Worm (Caenorhabditis elegans): ENCODE data around the gene C01G6.9.

Gene C01G6.9

DNA sequence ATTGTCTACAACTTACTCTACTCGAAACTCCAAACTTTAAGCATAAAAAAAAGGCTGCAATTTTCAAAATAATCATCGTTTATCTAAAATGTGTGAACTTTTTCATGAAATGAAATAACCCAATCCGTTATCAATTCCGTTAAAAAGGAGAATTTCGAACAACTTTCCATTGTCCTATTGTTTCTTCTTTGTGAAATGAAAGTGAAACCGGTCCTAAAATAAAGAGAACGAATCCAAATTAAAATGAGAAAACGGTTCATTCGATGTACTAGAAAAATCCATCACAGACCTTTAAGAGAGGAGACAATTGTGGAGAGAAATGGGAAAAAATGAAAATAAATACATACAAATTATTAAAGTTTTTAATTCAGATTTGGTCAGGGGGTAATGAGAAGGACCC lies at the start of gene C01G6.9:
TSS of gene C01G6.9 (minus strand) at position 141 of the 400 bp plus-strand sequence.
- no peak for TF ChIP-seq lin-13 (GFP tag; optimal IDR thresholded peaks at IDR 0.05)
- TF ChIP-seq ZK546.5 (tag; optimal IDR thresholded peaks at IDR 0.05) = no peak
- no peak for TF ChIP-seq F10B5.3 (tag; optimal IDR thresholded peaks at IDR 0.05)
- no peak for TF ChIP-seq nhr-76 (tag; optimal IDR thresholded peaks at IDR 0.05)
- TF ChIP-seq T20F7.1 (GFP tag; optimal IDR thresholded peaks at IDR 0.05) = no peak
- no peak for TF ChIP-seq rbr-2 (tag; optimal IDR thresholded peaks at IDR 0.05)
- no peak for TF ChIP-seq F26F4.8 (GFP tag; conservative IDR thresholded peaks at IDR 0.05)
- TF ChIP-seq snpc-1.2 (GFP tag; IDR thresholded peaks at IDR 0.05) = no peak
- no peak for TF ChIP-seq lin-15B (tag; optimal IDR thresholded peaks at IDR 0.05)
- no peak for TF ChIP-seq mxl-2 (GFP tag; conservative IDR thresholded peaks at IDR 0.05)
- TF ChIP-seq F37D6.2 (tag; optimal IDR thresholded peaks at IDR 0.05) = no peak

DNA sequence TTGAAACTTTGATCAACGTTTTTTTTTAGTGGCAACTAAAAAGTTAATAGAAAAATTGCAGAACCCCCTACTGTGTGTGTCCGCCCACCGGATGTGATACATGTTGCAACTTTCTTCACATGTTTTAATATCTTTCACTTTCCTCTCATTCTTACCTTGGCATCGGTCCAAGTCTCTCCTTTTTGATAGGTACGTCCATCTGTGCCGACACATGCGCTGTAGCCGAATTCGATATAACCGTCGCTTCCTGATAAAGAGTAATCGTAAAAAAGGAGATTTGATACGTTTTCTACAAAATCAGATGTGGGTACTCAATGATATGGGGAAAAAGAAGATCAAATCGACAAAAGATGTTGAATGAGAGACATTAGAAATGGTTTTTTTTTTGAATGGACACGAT lies 49.5 kb upstream of the C01G6.9 start:
- TF ChIP-seq pqm-1 (tag; optimal IDR thresholded peaks at IDR 0.05) = no peak
- TF ChIP-seq nhr-28 (tag; optimal IDR thresholded peaks at IDR 0.05) = peak; percentile 39
- no peak for TF ChIP-seq nhr-41 (GFP tag; IDR thresholded peaks at IDR 0.05)
- TF ChIP-seq snpc-4 (tag; optimal IDR thresholded peaks at IDR 0.05) = no peak
- TF ChIP-seq unc-39 (tag; optimal IDR thresholded peaks at IDR 0.05) = no peak
- no peak for TF ChIP-seq daf-16 (GFP tag; optimal IDR thresholded peaks at IDR 0.05)
- no peak for TF ChIP-seq daf-16 (tag; optimal IDR thresholded peaks at IDR 0.05)
- no peak for TF ChIP-seq nhr-237 (tag; optimal IDR thresholded peaks at IDR 0.05)
- no peak for TF ChIP-seq zip-2 (tag; optimal IDR thresholded peaks at IDR 0.05)
- TF ChIP-seq nhr-11 (tag; optimal IDR thresholded peaks at IDR 0.05) = no peak
- TF ChIP-seq lin-39 (tag; optimal IDR thresholded peaks at IDR 0.05) = no peak
- TF ChIP-seq tag-97 (GFP tag; IDR thresholded peaks at IDR 0.05) = no peak
- no peak for TF ChIP-seq Y75B8A.6 (GFP tag; IDR thresholded peaks at IDR 0.05)
- no peak for TF ChIP-seq F44E2.7 (GFP tag; IDR thresholded peaks at IDR 0.05)
- TF ChIP-seq lsy-2 (tag; optimal IDR thresholded peaks at IDR 0.05) = no peak
- no peak for TF ChIP-seq dpl-1 (GFP tag; optimal IDR thresholded peaks at IDR 0.05)
- TF ChIP-seq aha-1 (tag) = peak; percentile 37

DNA sequence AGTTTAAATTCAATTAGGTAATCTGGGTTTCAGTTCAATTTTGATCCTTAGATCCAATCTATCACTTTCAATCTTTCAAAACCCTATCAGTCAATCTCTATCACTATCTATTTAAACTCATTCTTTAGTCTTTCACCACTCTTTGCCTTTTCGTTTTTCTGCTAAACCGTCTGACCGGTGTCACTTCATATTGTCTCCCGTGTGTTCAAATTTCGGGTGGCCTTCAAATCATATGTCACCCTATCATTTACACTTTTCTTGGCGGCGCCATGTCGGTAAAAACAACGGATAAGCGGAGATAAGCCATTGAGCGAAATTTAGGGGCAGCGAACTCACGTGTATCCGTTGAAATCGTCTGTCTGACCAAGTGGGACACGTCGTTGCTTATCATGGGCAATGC lies 48.3 kb upstream of the C01G6.9 start:
- TF ChIP-seq F37D6.2 (tag; optimal IDR thresholded peaks at IDR 0.05) (no peak), hmg-1.1 (GFP tag; IDR thresholded peaks at IDR 0.05) (no peak), D1046.2 (GFP tag; IDR thresholded peaks at IDR 0.05) (no peak), hlh-30 (tag; optimal IDR thresholded peaks at IDR 0.05; ENCODE audit: insufficient read depth) (peak; percentile 83), zfp-2 (tag; optimal IDR thresholded peaks at IDR 0.05) (no peak), R02D3.7 (tag; optimal IDR thresholded peaks at IDR 0.05) (no peak), ZK337.2 (GFP tag; IDR thresholded peaks at IDR 0.05) (no peak), set-16 (GFP tag; IDR thresholded peaks at IDR 0.05) (no peak), fos-1 (tag; optimal IDR thresholded peaks at IDR 0.05) (no peak), Y5F2A.4 (GFP tag; optimal IDR thresholded peaks at IDR 0.05) (no peak), hlh-11 (tag; optimal IDR thresholded peaks at IDR 0.05) (peak; percentile 53), mxl-2 (GFP tag; conservative IDR thresholded peaks at IDR 0.05) (no peak), tra-1 (GFP tag; IDR thresholded peaks at IDR 0.05) (no peak), ztf-7 (tag; optimal IDR thresholded peaks at IDR 0.05) (no peak), zip-2 (tag; optimal IDR thresholded peaks at IDR 0.05) (no peak), F44E2.7 (GFP tag; IDR thresholded peaks at IDR 0.05) (no peak), lsy-2 (tag; optimal IDR thresholded peaks at IDR 0.05) (no peak), ceh-20 (GFP tag; IDR thresholded peaks at IDR 0.05) (no peak), dmd-9 (GFP tag; IDR thresholded peaks at IDR 0.05) (no peak), aly-2 (tag; optimal IDR thresholded peaks at IDR 0.05) (no peak), arid-1 (GFP tag; conservative IDR thresholded peaks at IDR 0.05) (no peak), nhr-6 (tag; optimal IDR thresholded peaks at IDR 0.05) (no peak), saeg-2 (GFP tag; IDR thresholded peaks at IDR 0.05) (no peak), aha-1 (tag) (no peak), ZK546.5 (tag; optimal IDR thresholded peaks at IDR 0.05) (no peak), mdl-1 (tag; optimal IDR thresholded peaks at IDR 0.05) (peak in 1 of 2 experiments; percentile 79), jun-1 (tag; optimal IDR thresholded peaks at IDR 0.05) (no peak), dmd-6 (GFP tag; IDR thresholded peaks at IDR 0.05) (peak; percentile 10; the same call in 1 of the 2 replicates), snpc-1.2 (GFP tag; IDR thresholded peaks at IDR 0.05) (no peak), pha-4 (GFP tag; IDR thresholded peaks at IDR 0.05) (no peak), pha-4 (tag; optimal IDR thresholded peaks at IDR 0.05) (no peak)
